Fruit fly (Drosophila melanogaster) whole organism, embryonic: ENCODE measurements around the gene Pxn.

Experiments
- Bgb ChIP-seq: fragments of 200-800 bp; sonication (Bioruptor generic); IDR thresholded peaks from 2 replicates; pipeline ENCODE4 v1.3.6; 2022; ENCODE audit warnings: missing biosample characterization, missing genetic modification characterization; ENCODE audit not compliant: partially characterized antibody
- CG10366 ChIP-seq: fragments of 200-800 bp; sonication (Bioruptor generic); IDR thresholded peaks from 2 replicates; pipeline ENCODE4 v1.3.6; 2022; ENCODE audit warnings: missing biosample characterization, missing genetic modification characterization
- CG10431 ChIP-seq: fragments of 200-800 bp; sonication (Bioruptor generic); optimal IDR thresholded peaks from 3 replicates; lab custom pipeline; 2018; ENCODE audit warnings: missing biosample characterization, mild to moderate bottlenecking, missing genetic modification characterization
- CG10462 ChIP-seq: fragments of 200-800 bp; sonication (Bioruptor generic); optimal IDR thresholded peaks from 2 replicates; lab custom pipeline; 2016; ENCODE audit warnings: missing biosample characterization, missing genetic modification characterization
- CG13296 ChIP-seq: fragments of 200-800 bp; sonication (Bioruptor generic); optimal IDR thresholded peaks from 3 replicates; lab custom pipeline; 2018; ENCODE audit warnings: missing biosample characterization, mild to moderate bottlenecking, missing genetic modification characterization
- CG13894 ChIP-seq: fragments of 200-800 bp; sonication (Bioruptor generic); optimal IDR thresholded peaks from 3 replicates; lab custom pipeline; 2018; ENCODE audit warnings: missing biosample characterization, mild to moderate bottlenecking, missing genetic modification characterization, moderate library complexity
- CG15269 ChIP-seq: fragments of 200-800 bp; sonication (Bioruptor generic); optimal IDR thresholded peaks from 2 replicates; lab custom pipeline; 2018; ENCODE audit warnings: missing biosample characterization, mild to moderate bottlenecking, missing genetic modification characterization, moderate library complexity
- CG17328 ChIP-seq: fragments of 200-800 bp; sonication (Bioruptor generic); IDR thresholded peaks from 2 replicates; pipeline ENCODE4 v1.3.6; 2022; ENCODE audit warnings: missing biosample characterization, missing genetic modification characterization
- CG31388 ChIP-seq: fragments of 200-800 bp; sonication (Bioruptor generic); optimal IDR thresholded peaks from 2 replicates; lab custom pipeline; 2016; ENCODE audit warnings: missing biosample characterization, missing genetic modification characterization
- CG34224 ChIP-seq: fragments of 200-800 bp; sonication (Bioruptor generic); IDR thresholded peaks from 3 replicates; pipeline ENCODE4 v1.3.6; 2022; ENCODE audit warnings: missing biosample characterization, missing genetic modification characterization; ENCODE audit not compliant: partially characterized antibody
- CG3726 ChIP-seq: fragments of 200-800 bp; sonication (Bioruptor generic); IDR thresholded peaks from 3 replicates; pipeline ENCODE4, ENCODE4 v1.3.6; 2022; ENCODE audit warnings: missing biosample characterization, missing genetic modification characterization
- CG42726 ChIP-seq: fragments of 200-800 bp; sonication (Bioruptor generic); IDR thresholded peaks from 2 replicates; pipeline ENCODE4 v1.3.6; 2022; ENCODE audit warnings: missing biosample characterization, missing genetic modification characterization; ENCODE audit not compliant: partially characterized antibody
- CG4282 ChIP-seq: fragments of 200-800 bp; sonication (Bioruptor generic); optimal IDR thresholded peaks from 2 replicates; lab custom pipeline; 2016; ENCODE audit warnings: missing biosample characterization, missing genetic modification characterization
- CG4404 ChIP-seq: fragments of 200-800 bp; sonication (Bioruptor generic); IDR thresholded peaks from 2 replicates; pipeline ENCODE4 v1.3.6; 2022; ENCODE audit warnings: missing biosample characterization, missing genetic modification characterization
- CG4854 ChIP-seq: fragments of 200-800 bp; sonication (Bioruptor generic); optimal IDR thresholded peaks from 2 replicates; lab custom pipeline; 2016; ENCODE audit warnings: missing biosample characterization, missing genetic modification characterization, inconsistent platforms
- CG6272 ChIP-seq: fragments of 200-800 bp; sonication (Bioruptor generic); IDR thresholded peaks from 2 replicates; pipeline ENCODE4 v1.3.6; 2022; ENCODE audit warnings: missing biosample characterization, missing genetic modification characterization
- CG7745 ChIP-seq: fragments of 200-800 bp; sonication (Bioruptor generic); optimal IDR thresholded peaks from 2 replicates; lab custom pipeline; 2018; ENCODE audit warnings: missing biosample characterization, mild to moderate bottlenecking, missing genetic modification characterization, moderate library complexity
- CG8924 ChIP-seq: fragments of 200-800 bp; optimal IDR thresholded peaks from 3 replicates; lab custom pipeline; 2019; ENCODE audit warnings: missing biosample characterization, mild to moderate bottlenecking, missing genetic modification characterization, moderate library complexity
- CG9609 ChIP-seq: fragments of 200-800 bp; sonication (Bioruptor generic); optimal IDR thresholded peaks from 3 replicates; lab custom pipeline; 2016; ENCODE audit warnings: missing biosample characterization, missing genetic modification characterization
- Chrac-16 ChIP-seq: fragments of 200-800 bp; sonication (Bioruptor generic); optimal IDR thresholded peaks from 3 replicates; lab custom pipeline; 2016; ENCODE audit warnings: missing biosample characterization, missing genetic modification characterization
- ERR ChIP-seq: fragments of 200-800 bp; sonication (Bioruptor generic); optimal IDR thresholded peaks from 2 replicates; lab custom pipeline; 2016; ENCODE audit warnings: missing biosample characterization, missing genetic modification characterization
- Ets97D ChIP-seq: fragments of 200-800 bp; sonication (Bioruptor generic); optimal IDR thresholded peaks from 3 replicates; lab custom pipeline; 2016; ENCODE audit warnings: missing biosample characterization, missing genetic modification characterization
- H2.0 ChIP-seq: fragments of 200-800 bp; sonication (Bioruptor generic); IDR thresholded peaks from 2 replicates; pipeline ENCODE4 v1.3.6; 2022; ENCODE audit warnings: missing biosample characterization, missing genetic modification characterization
- HLHmδ ChIP-seq: fragments of 200-800 bp; sonication (Bioruptor generic); optimal IDR thresholded peaks from 2 replicates; lab custom pipeline; 2018; ENCODE audit warnings: missing biosample characterization, mild to moderate bottlenecking, missing genetic modification characterization, moderate library complexity
- HmgD ChIP-seq: fragments of 200-800 bp; sonication (Bioruptor generic); optimal IDR thresholded peaks from 3 replicates; lab custom pipeline; 2016; ENCODE audit warnings: missing biosample characterization, missing genetic modification characterization
- Hr51 ChIP-seq, 2 experiments: fragments of 200-800 bp; sonication (Bioruptor generic); optimal IDR thresholded peaks; 2 replicates in 1 of 2; 3 replicates in 1 of 2; lab custom pipeline; 2016 to 2018; ENCODE audit warnings: missing biosample characterization in 2 of 2, missing genetic modification characterization in 2 of 2, mild to moderate bottlenecking in 1 of 2, moderate library complexity in 1 of 2
- Trl ChIP-seq, 3 experiments: fragments of >200 bp in 2 of 3; fragments of 200-800 bp in 1 of 3; sonication (Bioruptor generic) in 1 of 3; optimal IDR thresholded peaks; 2 replicates in 1 of 3; 3 replicates in 2 of 3; lab custom pipeline; 2016 to 2017; ENCODE audit warnings: missing biosample characterization in 1 of 3, missing genetic modification characterization in 1 of 3
- ara ChIP-seq: fragments of 200-800 bp; sonication (Bioruptor generic); IDR thresholded peaks from 2 replicates; pipeline ENCODE4 v1.3.6; 2022; ENCODE audit warnings: missing biosample characterization, missing genetic modification characterization
- bsh ChIP-seq, 2 experiments: fragments of 200-800 bp; sonication (Bioruptor generic); optimal IDR thresholded peaks; 2 replicates each; lab custom pipeline; 2017 to 2018; ENCODE audit warnings: mild to moderate bottlenecking in 2 of 2, missing biosample characterization in 2 of 2, missing genetic modification characterization in 2 of 2, moderate library complexity in 1 of 2
- corto ChIP-seq: fragments of 200-800 bp; sonication (Bioruptor generic); optimal IDR thresholded peaks from 2 replicates; lab custom pipeline; 2016; ENCODE audit warnings: missing biosample characterization, mild to moderate bottlenecking, missing genetic modification characterization, moderate library complexity
- dm ChIP-seq: fragments of 200-800 bp; sonication (Bioruptor generic); optimal IDR thresholded peaks from 3 replicates; lab custom pipeline; 2016; ENCODE audit warnings: missing biosample characterization, missing genetic modification characterization
- dysf ChIP-seq: fragments of 200-800 bp; sonication (Bioruptor generic); IDR thresholded peaks from 3 replicates; pipeline ENCODE4 v1.3.6; 2022; ENCODE audit warnings: missing biosample characterization, missing genetic modification characterization
- eve ChIP-seq, 2 experiments: fragments of >200 bp; optimal IDR thresholded peaks; 2 replicates each; lab custom pipeline; 2017; ENCODE audit warnings: missing biosample characterization in 2 of 2, missing genetic modification characterization in 2 of 2
- grau ChIP-seq: fragments of 200-800 bp; optimal IDR thresholded peaks from 3 replicates; lab custom pipeline; 2019; ENCODE audit warnings: missing biosample characterization, mild to moderate bottlenecking, missing genetic modification characterization, moderate library complexity
- ham ChIP-seq: fragments of 200-800 bp; sonication (Bioruptor generic); IDR thresholded peaks from 2 replicates; pipeline ENCODE4 v1.3.6; 2022; ENCODE audit warnings: missing biosample characterization, missing genetic modification characterization
- kni ChIP-seq: fragments of 200-800 bp; sonication (Bioruptor generic); optimal IDR thresholded peaks from 3 replicates; lab custom pipeline; 2017; ENCODE audit warnings: mild to moderate bottlenecking, missing biosample characterization, missing genetic modification reagents, missing genetic modification characterization
- lilli ChIP-seq: fragments of 200-800 bp; sonication (Bioruptor generic); optimal IDR thresholded peaks from 3 replicates; lab custom pipeline; 2016; ENCODE audit warnings: missing biosample characterization, missing genetic modification characterization
- mam ChIP-seq: fragments of 200-800 bp; sonication (Bioruptor generic); optimal IDR thresholded peaks from 3 replicates; lab custom pipeline; 2016; ENCODE audit warnings: missing biosample characterization, missing genetic modification characterization
- mirr ChIP-seq: fragments of 200-800 bp; sonication (Bioruptor generic); optimal IDR thresholded peaks from 3 replicates; lab custom pipeline; 2018; ENCODE audit warnings: missing biosample characterization, mild to moderate bottlenecking, missing genetic modification characterization
- peb ChIP-seq: fragments of 200-800 bp; sonication (Bioruptor generic); IDR thresholded peaks from 2 replicates; pipeline ENCODE4 v1.3.6; 2022; ENCODE audit warnings: missing biosample characterization, missing genetic modification characterization
- pfk ChIP-seq: fragments of 200-800 bp; sonication (Bioruptor generic); optimal IDR thresholded peaks from 2 replicates; lab custom pipeline; 2018; ENCODE audit warnings: missing biosample characterization, mild to moderate bottlenecking, missing genetic modification characterization, moderate library complexity
- pum ChIP-seq: fragments of 200-800 bp; sonication (Bioruptor generic); optimal IDR thresholded peaks from 2 replicates; lab custom pipeline; 2016; ENCODE audit warnings: missing biosample characterization, missing genetic modification characterization
- repo ChIP-seq: fragments of 200-800 bp; sonication (Bioruptor generic); optimal IDR thresholded peaks from 2 replicates; lab custom pipeline; 2016; ENCODE audit warnings: missing biosample characterization, missing genetic modification characterization
- row ChIP-seq: fragments of 200-800 bp; sonication (Bioruptor generic); IDR thresholded peaks from 3 replicates; pipeline ENCODE4 v1.3.6; 2022; ENCODE audit warnings: missing biosample characterization, missing genetic modification characterization
- tin ChIP-seq: fragments of 200-800 bp; sonication (Bioruptor generic); optimal IDR thresholded peaks from 3 replicates; lab custom pipeline; 2016; ENCODE audit warnings: missing biosample characterization, missing genetic modification characterization
- ttk ChIP-seq: fragments of 200-800 bp; sonication (Bioruptor generic); IDR thresholded peaks from 2 replicates; pipeline ENCODE4 v2.1.2; 2022; ENCODE audit warnings: missing biosample characterization, missing genetic modification characterization
- tx ChIP-seq: fragments of 200-800 bp; sonication (Bioruptor generic); optimal IDR thresholded peaks from 2 replicates; lab custom pipeline; 2016; ENCODE audit warnings: missing biosample characterization, missing genetic modification characterization
- unc-4 ChIP-seq: fragments of 200-800 bp; sonication (Bioruptor generic); IDR thresholded peaks from 2 replicates; pipeline ENCODE4 v1.3.6; 2022; ENCODE audit warnings: missing biosample characterization, missing genetic modification characterization; ENCODE audit not compliant: partially characterized antibody
- usp ChIP-seq: fragments of >200 bp; optimal IDR thresholded peaks from 2 replicates; lab custom pipeline; 2017; ENCODE audit warnings: missing biosample characterization, missing genetic modification characterization
- vvl ChIP-seq: fragments of 200-800 bp; sonication (Bioruptor generic); IDR thresholded peaks from 2 replicates; pipeline ENCODE4 v1.3.6; 2022; ENCODE audit warnings: missing biosample characterization, missing genetic modification characterization
- wdn ChIP-seq: fragments of 200-800 bp; sonication (Bioruptor generic); IDR thresholded peaks from 2 replicates; pipeline ENCODE4 v1.3.6; 2022; ENCODE audit warnings: missing biosample characterization, missing genetic modification characterization

Pxn gene

dm6 chr3L:2571975-2572374, 57.9 kb downstream of the Pxn start (continued):
- TF ChIP-seq grau (peak; percentile 54), row (peak; percentile 47; the same call in 2 of the 3 replicates), usp (no peak), Trl (optimal IDR thresholded peaks at IDR 0.05; lab: Kevin White, UChicago) (no peak), Trl (GFP tag; optimal IDR thresholded peaks at IDR 0.05; lab: Kevin White, UChicago) (no peak), CG8924 (tag; lab: Kevin White, UChicago) (no peak), CG10431 (GFP tag; lab: Kevin White, UChicago) (no peak), CG13894 (no peak), mam (GFP tag; lab: Kevin White, UChicago) (peak; percentile 23), ERR (GFP tag; lab: Kevin White, UChicago) (no peak), Chrac-16 (GFP tag; lab: Kevin White, UChicago) (no peak), CG42726 (GFP tag; lab: Robert Waterston, UW) (no peak), ham (no peak), HLHmδ (GFP tag; lab: Kevin White, UChicago) (no peak), vvl (GFP tag; lab: Robert Waterston, UW) (peak; percentile 78), lilli (GFP tag; lab: Kevin White, UChicago) (peak; percentile 20), CG34224 (GFP tag; lab: Robert Waterston, UW) (no peak), CG9609 (GFP tag; lab: Kevin White, UChicago) (no peak), CG13296 (GFP tag; lab: Kevin White, UChicago) (no peak), tx (GFP tag; lab: Kevin White, UChicago) (no peak), CG15269 (no peak), peb (GFP tag; lab: Robert Waterston, UW) (no peak), mirr (GFP tag; lab: Kevin White, UChicago) (no peak), repo (GFP tag; lab: Kevin White, UChicago) (peak; percentile 26), CG17328 (GFP tag; lab: Robert Waterston, UW) (no peak), CG3726 (GFP tag; lab: Robert Waterston, UW) (no peak), bsh (GFP tag; optimal IDR thresholded peaks at IDR 0.05; lab: Kevin White, UChicago) (no peak), pum (GFP tag; lab: Kevin White, UChicago) (no peak), CG7745 (tag; lab: Kevin White, UChicago) (no peak), kni (no peak), HmgD (GFP tag; lab: Kevin White, UChicago) (no peak), tin (peak; percentile 37), wdn (GFP tag; lab: Robert Waterston, UW) (no peak), ttk (GFP tag; lab: Robert Waterston, UW) (peak; percentile 68), CG6272 (no peak), CG4854 (GFP tag; lab: Kevin White, UChicago) (no peak), Ets97D (GFP tag; lab: Kevin White, UChicago) (no peak), Bgb (GFP tag; lab: Robert Waterston, UW) (no peak), H2.0 (GFP tag; lab: Robert Waterston, UW) (0 out of 2 replicates have a peak, but pooled peaks have one; percentile 5), CG10462 (GFP tag; lab: Kevin White, UChicago) (no peak), unc-4 (GFP tag; lab: Robert Waterston, UW) (no peak), pfk (no peak), CG31388 (GFP tag; lab: Kevin White, UChicago) (no peak), CG4282 (GFP tag; lab: Kevin White, UChicago) (no peak), CG10366 (peak; percentile 47; the same call in 1 of the 2 replicates), ara (peak; percentile 61), dm (GFP tag; lab: Kevin White, UChicago) (no peak), dysf (GFP tag; lab: Robert Waterston, UW) (peak; percentile 74), corto (GFP tag; lab: Kevin White, UChicago) (no peak), Hr51 (GFP tag; optimal IDR thresholded peaks at IDR 0.05; lab: Kevin White, UChicago) (peak in 1 of 2 experiments; percentile 21), eve (GFP tag; optimal IDR thresholded peaks at IDR 0.05; lab: Kevin White, UChicago) (no peak), CG4404 (GFP tag; lab: Robert Waterston, UW) (0 out of 2 replicates have a peak, but pooled peaks have one; percentile 15)
